Fruit fly (Drosophila melanogaster): Measurements from ENCODE around the gene CG5866.

Gene CG5866

dm6 chr3R:17401289-17401752 lies 14.2 kb upstream of the CG5866 start (continued):
- no peak for TF ChIP-seq z (GFP tag; IDR thresholded peaks at IDR 0.05)
- TF ChIP-seq ind (GFP tag; optimal IDR thresholded peaks at IDR 0.05), result peak; percentile 33
- peak; percentile 36 for TF ChIP-seq trem (tag; optimal IDR thresholded peaks at IDR 0.05)
- no peak for TF ChIP-seq CG5245 (GFP tag; optimal IDR thresholded peaks at IDR 0.05)
- peak; percentile 17 for TF ChIP-seq CG12104 (GFP tag; optimal IDR thresholded peaks at IDR 0.05)
- peak; percentile 11 for TF ChIP-seq caup (GFP tag; optimal IDR thresholded peaks at IDR 0.05; ENCODE audit: severe bottlenecking)
- TF ChIP-seq slp2 (GFP tag; optimal IDR thresholded peaks at IDR 0.05), result peak; percentile 43
- no peak for TF ChIP-seq CG16863 (GFP tag; optimal IDR thresholded peaks at IDR 0.05)
- no peak for TF ChIP-seq Vsx1 (GFP tag; optimal IDR thresholded peaks at IDR 0.05)
- TF ChIP-seq CG32532 (GFP tag; IDR thresholded peaks at IDR 0.05), result peak; percentile 76
- no peak for TF ChIP-seq insv (GFP tag; optimal IDR thresholded peaks at IDR 0.05)
- no peak; the same call in 3 of the 4 replicates for TF ChIP-seq Gug (GFP tag; IDR thresholded peaks at IDR 0.05)
- no peak for TF ChIP-seq Lim3 (GFP tag; IDR thresholded peaks at IDR 0.05)
- no peak for TF ChIP-seq CG30431 (GFP tag; optimal IDR thresholded peaks at IDR 0.05)
- peak; percentile 28 for TF ChIP-seq scrt (GFP tag; optimal IDR thresholded peaks at IDR 0.05)
- TF ChIP-seq Ravus (GFP tag; IDR thresholded peaks at IDR 0.05), result no peak
- peak; percentile 77; the same call in 1 of the 3 replicates for TF ChIP-seq CG34224 (GFP tag; IDR thresholded peaks at IDR 0.05; ENCODE audit: partially characterized antibody)
- TF ChIP-seq CG13296 (GFP tag; optimal IDR thresholded peaks at IDR 0.05), result peak; percentile 14
- no peak for TF ChIP-seq da (GFP tag; optimal IDR thresholded peaks at IDR 0.05)
- no peak for TF ChIP-seq CG12071 (GFP tag; optimal IDR thresholded peaks at IDR 0.05)
- peak; percentile 62; the same call in 1 of the 2 replicates for TF ChIP-seq al (GFP tag; IDR thresholded peaks at IDR 0.05)
- TF ChIP-seq CG6654 (GFP tag; optimal IDR thresholded peaks at IDR 0.05), result no peak
- TF ChIP-seq CG9437 (GFP tag; optimal IDR thresholded peaks at IDR 0.05), result peak; percentile 24
- peak; percentile 75 for TF ChIP-seq Bteb2 (GFP tag; optimal IDR thresholded peaks at IDR 0.05)
- TF ChIP-seq Neu2 (GFP tag; optimal IDR thresholded peaks at IDR 0.05; ENCODE audit: borderline replicate concordance), result no peak
- no peak for TF ChIP-seq HLHmδ (GFP tag; optimal IDR thresholded peaks at IDR 0.05)
- TF ChIP-seq sens-2 (GFP tag; IDR thresholded peaks at IDR 0.05), result no peak
- TF ChIP-seq CG15514 (GFP tag; optimal IDR thresholded peaks at IDR 0.05), result peak; percentile 37
- peak; percentile 36; the same call in 1 of the 2 replicates for TF ChIP-seq CG11247 (GFP tag; IDR thresholded peaks at IDR 0.05)
- TF ChIP-seq fru (optimal IDR thresholded peaks at IDR 0.05), result no peak
- TF ChIP-seq CG17385 (GFP tag; optimal IDR thresholded peaks at IDR 0.05), result peak; percentile 60
- TF ChIP-seq zen (tag; optimal IDR thresholded peaks at IDR 0.05), result peak; percentile 38
- peak; percentile 84 for TF ChIP-seq HmgZ (tag; optimal IDR thresholded peaks at IDR 0.05)
- no peak for TF ChIP-seq h (optimal IDR thresholded peaks at IDR 0.05)
- no peak for TF ChIP-seq Taf1 (GFP tag; IDR thresholded peaks at IDR 0.05)
- TF ChIP-seq CG7963 (GFP tag; IDR thresholded peaks at IDR 0.05; ENCODE audit: partially characterized antibody), result peak; percentile 73; the same call in 2 of the 3 replicates
- TF ChIP-seq ab (GFP tag; optimal IDR thresholded peaks at IDR 0.05), result peak; percentile 11
- TF ChIP-seq Kr (GFP tag; optimal IDR thresholded peaks at IDR 0.05), result no peak
- TF ChIP-seq B-H2 (GFP tag; optimal IDR thresholded peaks at IDR 0.05), result peak; percentile 40
- 0 out of 2 replicates have a peak, but pooled peaks have one; percentile 19 for TF ChIP-seq CG2129 (GFP tag; IDR thresholded peaks at IDR 0.05; ENCODE audit: partially characterized antibody)
- TF ChIP-seq CG2202 (tag; optimal IDR thresholded peaks at IDR 0.05), result no peak
- peak; percentile 84 for TF ChIP-seq Scr (GFP tag; IDR thresholded peaks at IDR 0.05; ENCODE audit: partially characterized antibody)
- peak; percentile 2 for TF ChIP-seq D19A (tag; optimal IDR thresholded peaks at IDR 0.05)
- TF ChIP-seq D (optimal IDR thresholded peaks at IDR 0.05), result no peak
- no peak for TF ChIP-seq D (GFP tag; optimal IDR thresholded peaks at IDR 0.05)
- no peak for TF ChIP-seq CG4854 (GFP tag; optimal IDR thresholded peaks at IDR 0.05)
- TF ChIP-seq CG9932 (GFP tag; IDR thresholded peaks at IDR 0.05), result peak; percentile 78
- TF ChIP-seq MESR4 (GFP tag; optimal IDR thresholded peaks at IDR 0.05), result peak; percentile 56
- TF ChIP-seq CG4617 (GFP tag; optimal IDR thresholded peaks at IDR 0.05; ENCODE audit: borderline replicate concordance), result peak; percentile 79
- peak; percentile 57 for TF ChIP-seq Dp (GFP tag; optimal IDR thresholded peaks at IDR 0.05)
- peak; percentile 20 for TF ChIP-seq eyg (GFP tag; optimal IDR thresholded peaks at IDR 0.05)
